Fruit fly (Drosophila melanogaster) whole organism, embryonic: ENCODE results near the gene CG32811.
A peak's percentile ranks its signal among the peaks of the same experiment; 100 is the strongest.

Experiments
- Adf1 ChIP-seq: fragments of 200-800 bp; sonication (Bioruptor generic); IDR thresholded peaks from 2 replicates; pipeline ENCODE4 v1.3.6; 2022; ENCODE audit warnings: missing biosample characterization, missing genetic modification characterization
- CG10321 ChIP-seq: fragments of 200-800 bp; sonication (Bioruptor generic); IDR thresholded peaks from 2 replicates; pipeline ENCODE4 v1.3.6; 2022; ENCODE audit warnings: missing biosample characterization, missing genetic modification characterization
- CG10543 ChIP-seq: fragments of 200-800 bp; sonication (Bioruptor generic); optimal IDR thresholded peaks from 3 replicates; lab custom pipeline; 2017; ENCODE audit warnings: missing biosample characterization, mild to moderate bottlenecking, missing genetic modification characterization, moderate library complexity
- CG11398 ChIP-seq: fragments of 200-800 bp; sonication (Bioruptor generic); optimal IDR thresholded peaks from 2 replicates; lab custom pipeline; 2016; ENCODE audit warnings: missing biosample characterization, missing genetic modification characterization
- CG13296 ChIP-seq: fragments of 200-800 bp; sonication (Bioruptor generic); optimal IDR thresholded peaks from 3 replicates; lab custom pipeline; 2018; ENCODE audit warnings: missing biosample characterization, mild to moderate bottlenecking, missing genetic modification characterization
- CG14050 ChIP-seq: fragments of 200-800 bp; sonication (Bioruptor generic); IDR thresholded peaks from 3 replicates; pipeline ENCODE4 v1.3.6; 2022; ENCODE audit warnings: missing biosample characterization, missing genetic modification characterization
- CG14860 ChIP-seq: fragments of 200-800 bp; sonication (Bioruptor generic); IDR thresholded peaks from 3 replicates; pipeline ENCODE4 v1.3.6; 2022; ENCODE audit warnings: missing biosample characterization, missing genetic modification characterization; ENCODE audit not compliant: partially characterized antibody
- CG1529 ChIP-seq: fragments of 200-800 bp; sonication (Bioruptor generic); optimal IDR thresholded peaks from 3 replicates; lab custom pipeline; 2018; ENCODE audit warnings: missing biosample characterization, missing genetic modification characterization
- CG2116 ChIP-seq: fragments of 200-800 bp; sonication (Bioruptor generic); optimal IDR thresholded peaks from 3 replicates; lab custom pipeline; 2018; ENCODE audit warnings: missing biosample characterization, mild to moderate bottlenecking, missing genetic modification characterization
- CG2120 ChIP-seq: fragments of 200-800 bp; sonication (Bioruptor generic); optimal IDR thresholded peaks from 3 replicates; lab custom pipeline; 2016; ENCODE audit warnings: missing biosample characterization, missing genetic modification characterization
- CG30431 ChIP-seq: fragments of 200-800 bp; sonication (Bioruptor generic); optimal IDR thresholded peaks from 2 replicates; lab custom pipeline; 2017; ENCODE audit warnings: missing biosample characterization, missing genetic modification characterization
- CG33557 ChIP-seq: fragments of 200-800 bp; sonication (Bioruptor generic); optimal IDR thresholded peaks from 2 replicates; lab custom pipeline; 2019; ENCODE audit warnings: missing biosample characterization, mild to moderate bottlenecking, missing genetic modification characterization, moderate library complexity
- CG7372 ChIP-seq: fragments of 200-800 bp; sonication (Bioruptor generic); IDR thresholded peaks from 2 replicates; pipeline ENCODE4 v1.3.6; 2022; ENCODE audit warnings: missing biosample characterization, missing genetic modification characterization
- CG8478 ChIP-seq: fragments of >200 bp; optimal IDR thresholded peaks from 2 replicates; lab custom pipeline; 2018
- CG8924 ChIP-seq: fragments of 200-800 bp; optimal IDR thresholded peaks from 3 replicates; lab custom pipeline; 2019; ENCODE audit warnings: missing biosample characterization, mild to moderate bottlenecking, missing genetic modification characterization, moderate library complexity
- CG9876 ChIP-seq: fragments of 200-800 bp; sonication (Bioruptor generic); optimal IDR thresholded peaks from 2 replicates; lab custom pipeline; 2016; ENCODE audit warnings: missing biosample characterization, missing genetic modification characterization
- Camta ChIP-seq: fragments of 200-800 bp; sonication (Bioruptor generic); optimal IDR thresholded peaks from 2 replicates; lab custom pipeline; 2016; ENCODE audit warnings: missing biosample characterization, missing genetic modification characterization
- Deaf1 ChIP-seq: fragments of 200-800 bp; optimal IDR thresholded peaks from 3 replicates; lab custom pipeline; 2019; ENCODE audit warnings: missing biosample characterization, mild to moderate bottlenecking, missing genetic modification characterization, moderate library complexity
- Doc2 ChIP-seq: fragments of 200-800 bp; sonication (Bioruptor generic); IDR thresholded peaks from 2 replicates; pipeline ENCODE4 v1.3.6; 2022; ENCODE audit warnings: missing biosample characterization, missing genetic modification characterization
- Dref ChIP-seq: fragments of 200-800 bp; sonication (Bioruptor generic); IDR thresholded peaks from 2 replicates; pipeline ENCODE4 v1.3.6; 2022; ENCODE audit warnings: missing biosample characterization, missing genetic modification characterization
- Fer2 ChIP-seq: fragments of 200-800 bp; sonication (Bioruptor generic); optimal IDR thresholded peaks from 2 replicates; lab custom pipeline; 2018; ENCODE audit warnings: missing biosample characterization, mild to moderate bottlenecking, missing genetic modification characterization, moderate library complexity
- GATAe ChIP-seq: fragments of 200-800 bp; sonication (Bioruptor generic); conservative IDR thresholded peaks from 2 replicates; pipeline ENCODE4 v1.3.6; 2022; ENCODE audit warnings: missing biosample characterization, missing genetic modification characterization
- HLH4C ChIP-seq: fragments of 200-800 bp; sonication (Bioruptor generic); IDR thresholded peaks from 3 replicates; pipeline ENCODE4 v1.3.6; 2022; ENCODE audit warnings: missing biosample characterization, missing genetic modification characterization; ENCODE audit not compliant: partially characterized antibody
- HmgZ ChIP-seq: fragments of 200-800 bp; sonication (Bioruptor generic); optimal IDR thresholded peaks from 2 replicates; lab custom pipeline; 2018; ENCODE audit warnings: missing biosample characterization, mild to moderate bottlenecking, missing genetic modification characterization
- Hmr ChIP-seq: fragments of 200-800 bp; sonication (Bioruptor generic); optimal IDR thresholded peaks from 3 replicates; lab custom pipeline; 2017; ENCODE audit warnings: mild to moderate bottlenecking, missing biosample characterization, missing genetic modification reagents, missing genetic modification characterization
- Hr78 ChIP-seq, 2 experiments: fragments of 200-800 bp in 1 of 2; fragments of >200 bp in 1 of 2; sonication (Bioruptor generic) in 1 of 2; optimal IDR thresholded peaks; 2 replicates each; lab custom pipeline; 2017 to 2019; ENCODE audit warnings: missing biosample characterization in 2 of 2, missing genetic modification characterization in 2 of 2, mild to moderate bottlenecking in 1 of 2, moderate library complexity in 1 of 2
- Hsf ChIP-seq: fragments of 200-800 bp; sonication (Bioruptor generic); optimal IDR thresholded peaks from 3 replicates; lab custom pipeline; 2016; ENCODE audit warnings: missing biosample characterization, missing genetic modification characterization
- Sry-β ChIP-seq: fragments of 200-800 bp; sonication (Bioruptor generic); optimal IDR thresholded peaks from 2 replicates; lab custom pipeline; 2018; ENCODE audit warnings: missing biosample characterization, mild to moderate bottlenecking, missing genetic modification characterization, moderate library complexity
- Stat92E ChIP-seq, 3 experiments: fragments of >200 bp in 2 of 3; fragments of 200-800 bp in 1 of 3; sonication (Bioruptor generic) in 1 of 3; optimal IDR thresholded peaks; 2 replicates each; lab custom pipeline; 2017 to 2019; ENCODE audit warnings: missing biosample characterization in 3 of 3, missing genetic modification characterization in 3 of 3, mild to moderate bottlenecking in 1 of 3, moderate library complexity in 1 of 3
- az2 ChIP-seq: fragments of 200-800 bp; sonication (Bioruptor generic); optimal IDR thresholded peaks from 3 replicates; lab custom pipeline; 2016; ENCODE audit warnings: missing biosample characterization, missing genetic modification characterization
- bsh ChIP-seq, 2 experiments: fragments of 200-800 bp; sonication (Bioruptor generic); optimal IDR thresholded peaks; 2 replicates each; lab custom pipeline; 2017 to 2018; ENCODE audit warnings: mild to moderate bottlenecking in 2 of 2, missing biosample characterization in 2 of 2, missing genetic modification characterization in 2 of 2, moderate library complexity in 1 of 2
- cas ChIP-seq: fragments of 200-800 bp; sonication (Bioruptor generic); IDR thresholded peaks from 2 replicates; pipeline ENCODE4 v1.3.6; 2022; ENCODE audit warnings: missing biosample characterization, missing genetic modification characterization
- chinmo ChIP-seq: fragments of 200-800 bp; sonication (Bioruptor generic); IDR thresholded peaks from 4 replicates; pipeline ENCODE4 v1.3.6; 2022; ENCODE audit warnings: missing biosample characterization, missing genetic modification characterization; ENCODE audit not compliant: partially characterized antibody
- dan ChIP-seq: fragments of 200-800 bp; sonication (Bioruptor generic); IDR thresholded peaks from 2 replicates; pipeline ENCODE4 v1.3.6; 2022; ENCODE audit warnings: missing biosample characterization, missing genetic modification characterization
- exex ChIP-seq: fragments of 200-800 bp; sonication (Bioruptor generic); optimal IDR thresholded peaks from 4 replicates; lab custom pipeline; 2018; ENCODE audit warnings: missing biosample characterization, mild to moderate bottlenecking, missing genetic modification characterization, moderate library complexity
- gce ChIP-seq: fragments of 200-800 bp; sonication (Bioruptor generic); IDR thresholded peaks from 3 replicates; pipeline ENCODE4 v1.3.6; 2022; ENCODE audit warnings: missing biosample characterization, missing genetic modification characterization
- grn ChIP-seq: fragments of 200-800 bp; sonication (Bioruptor generic); optimal IDR thresholded peaks from 3 replicates; lab custom pipeline; 2017; ENCODE audit warnings: missing biosample characterization, missing genetic modification characterization
- kay ChIP-seq: fragments of 200-800 bp; sonication (Bioruptor generic); optimal IDR thresholded peaks from 2 replicates; lab custom pipeline; 2016; ENCODE audit warnings: missing biosample characterization, missing genetic modification characterization
- klu ChIP-seq: fragments of 200-800 bp; sonication (Bioruptor generic); IDR thresholded peaks from 2 replicates; pipeline ENCODE4 v1.3.6; 2022; ENCODE audit warnings: missing biosample characterization, missing genetic modification characterization
- knrl ChIP-seq: fragments of 200-800 bp; sonication (Bioruptor generic); IDR thresholded peaks from 3 replicates; pipeline ENCODE4 v1.3.6; 2022; ENCODE audit warnings: missing biosample characterization, missing genetic modification characterization; ENCODE audit not compliant: partially characterized antibody
- lab ChIP-seq: fragments of 200-800 bp; sonication (Bioruptor generic); optimal IDR thresholded peaks from 3 replicates; lab custom pipeline; 2017; ENCODE audit warnings: missing biosample characterization, missing genetic modification characterization, mild to moderate bottlenecking, moderate library complexity, missing genetic modification reagents
- luna ChIP-seq: fragments of 200-800 bp; sonication (Bioruptor generic); optimal IDR thresholded peaks from 2 replicates; lab custom pipeline; 2016; ENCODE audit warnings: missing biosample characterization, missing genetic modification characterization
- mam ChIP-seq: fragments of 200-800 bp; sonication (Bioruptor generic); optimal IDR thresholded peaks from 3 replicates; lab custom pipeline; 2016; ENCODE audit warnings: missing biosample characterization, missing genetic modification characterization
- mirr ChIP-seq: fragments of 200-800 bp; sonication (Bioruptor generic); optimal IDR thresholded peaks from 3 replicates; lab custom pipeline; 2018; ENCODE audit warnings: missing biosample characterization, mild to moderate bottlenecking, missing genetic modification characterization
- nerfin-2 ChIP-seq: fragments of 200-800 bp; sonication (Bioruptor generic); IDR thresholded peaks from 2 replicates; pipeline ENCODE4 v1.3.6; 2022; ENCODE audit warnings: missing biosample characterization, missing genetic modification characterization; ENCODE audit not compliant: partially characterized antibody
- pb ChIP-seq: fragments of 200-800 bp; sonication (Bioruptor generic); optimal IDR thresholded peaks from 3 replicates; lab custom pipeline; 2016; ENCODE audit warnings: missing biosample characterization, missing genetic modification characterization
- sd ChIP-seq: fragments of 200-800 bp; sonication (Bioruptor generic); optimal IDR thresholded peaks from 3 replicates; lab custom pipeline; 2018; ENCODE audit warnings: missing biosample characterization, mild to moderate bottlenecking, missing genetic modification characterization, moderate library complexity
- slou ChIP-seq: fragments of 200-800 bp; sonication (Bioruptor generic); optimal IDR thresholded peaks from 3 replicates; lab custom pipeline; 2016; ENCODE audit warnings: missing biosample characterization, missing genetic modification characterization
- sug ChIP-seq: fragments of 200-800 bp; optimal IDR thresholded peaks from 2 replicates; lab custom pipeline; 2019; ENCODE audit warnings: missing biosample characterization, mild to moderate bottlenecking, missing genetic modification characterization, moderate library complexity
- unc-4 ChIP-seq: fragments of 200-800 bp; sonication (Bioruptor generic); IDR thresholded peaks from 2 replicates; pipeline ENCODE4 v1.3.6; 2022; ENCODE audit warnings: missing biosample characterization, missing genetic modification characterization; ENCODE audit not compliant: partially characterized antibody

Gene CG32811

dm6 chrX:1298287-1298686, at the start of gene CG32811:
Gene CG32811, minus strand, starts transcription at chrX:1298387.
- TF ChIP-seq CG9876 (no peak), Hsf (no peak), Doc2 (GFP tag; lab: Robert Waterston, UW) (no peak), unc-4 (no peak), cas (GFP tag; lab: Robert Waterston, UW) (no peak), CG1529 (GFP tag; lab: Kevin White, UChicago) (no peak), Adf1 (GFP tag; lab: Robert Waterston, UW) (no peak), CG7372 (GFP tag; lab: Robert Waterston, UW) (no peak), lab (GFP tag; lab: Kevin White, UChicago) (no peak), CG2120 (GFP tag; lab: Kevin White, UChicago) (no peak), dan (GFP tag; lab: Robert Waterston, UW) (no peak), Sry-β (GFP tag; lab: Kevin White, UChicago) (no peak), az2 (GFP tag; lab: Kevin White, UChicago) (no peak), klu (GFP tag; lab: Robert Waterston, UW) (no peak), Stat92E (GFP tag; optimal IDR thresholded peaks at IDR 0.05; lab: Kevin White, UChicago) (no peak), Hr78 (GFP tag; optimal IDR thresholded peaks at IDR 0.05; lab: Kevin White, UChicago) (no peak), CG10321 (GFP tag; lab: Robert Waterston, UW) (no peak), CG8478 (lab: Kevin White, UChicago) (no peak), CG14860 (no peak), CG11398 (no peak)

dm6 chrX:1346833-1347232, 48.6 kb upstream of the CG32811 start:
- TF ChIP-seq Hmr (GFP tag; lab: Kevin White, UChicago) (no peak), CG8924 (tag; lab: Kevin White, UChicago) (no peak), Fer2 (no peak), mam (GFP tag; lab: Kevin White, UChicago) (no peak), CG2116 (GFP tag; lab: Kevin White, UChicago) (no peak), GATAe (GFP tag; lab: Robert Waterston, UW) (peak; percentile 64), mirr (peak; percentile 4), Camta (GFP tag; lab: Kevin White, UChicago) (no peak), pb (GFP tag; lab: Kevin White, UChicago) (no peak), knrl (no peak), sd (tag; lab: Kevin White, UChicago) (peak; percentile 51), luna (GFP tag; lab: Kevin White, UChicago) (no peak), gce (no peak), CG30431 (GFP tag; lab: Kevin White, UChicago) (no peak), HLH4C (GFP tag; lab: Robert Waterston, UW) (no peak), CG33557 (GFP tag; lab: Kevin White, UChicago) (no peak), CG14050 (no peak), nerfin-2 (GFP tag; lab: Robert Waterston, UW) (no peak), exex (tag; lab: Kevin White, UChicago) (peak; percentile 1)

dm6 chrX:1346256-1346655, 48.1 kb upstream of the CG32811 start, which contains the start of gene Tsp2A:
Gene Tsp2A, plus strand, starts transcription at chrX:1346553.
- no peak for TF ChIP-seq CG13296 (GFP tag; lab: Kevin White, UChicago)
- TF ChIP-seq Deaf1: peak; percentile 24
- peak; percentile 9 for TF ChIP-seq HmgZ
- no peak for TF ChIP-seq Stat92E (GFP tag; optimal IDR thresholded peaks at IDR 0.05; lab: Kevin White, UChicago)
- TF ChIP-seq sd (tag; lab: Kevin White, UChicago): peak; percentile 17
- 0 out of 2 replicates have a peak, but pooled peaks have one; percentile 2 for TF ChIP-seq Dref
- peak; percentile 6 for TF ChIP-seq lab (GFP tag; lab: Kevin White, UChicago)
- no peak for TF ChIP-seq bsh (GFP tag; optimal IDR thresholded peaks at IDR 0.05; lab: Kevin White, UChicago)
- TF ChIP-seq sug (tag; lab: Kevin White, UChicago): peak; percentile 33
- TF ChIP-seq chinmo: 0 out of 4 replicates have a peak, but pooled peaks have one; percentile 58
- TF ChIP-seq kay (GFP tag; lab: Kevin White, UChicago): peak; percentile 18
- peak; percentile 39 for TF ChIP-seq CG10543 (GFP tag; lab: Kevin White, UChicago)
- no peak for TF ChIP-seq slou (GFP tag; lab: Kevin White, UChicago)
- peak; percentile 17 for TF ChIP-seq grn (GFP tag; lab: Kevin White, UChicago)
